Fruit fly (Drosophila melanogaster) whole organism, embryonic: ENCODE data around the gene CG15728.

Source experiments
- ATbp ChIP-seq: fragments of 200-800 bp; sonication (Bioruptor generic); optimal IDR thresholded peaks from 2 replicates; lab custom pipeline; 2017; ENCODE audit warnings: missing biosample characterization, mild to moderate bottlenecking, missing genetic modification characterization, missing genetic modification reagents
- Awh ChIP-seq: fragments of 200-800 bp; sonication (Bioruptor generic); IDR thresholded peaks from 2 replicates; pipeline ENCODE4, ENCODE4 v1.3.6; 2022; ENCODE audit warnings: missing biosample characterization, missing genetic modification characterization
- B-H1 ChIP-seq: fragments of 200-800 bp; sonication (Bioruptor generic); IDR thresholded peaks from 3 replicates; pipeline ENCODE4 v1.3.6; 2022; ENCODE audit warnings: missing biosample characterization, missing genetic modification characterization
- CG1024 ChIP-seq: fragments of 200-800 bp; sonication (Bioruptor generic); IDR thresholded peaks from 2 replicates; pipeline ENCODE4 v1.3.6; 2022; ENCODE audit warnings: missing biosample characterization, missing genetic modification characterization
- CG10979 ChIP-seq: fragments of 200-800 bp; sonication (Bioruptor generic); optimal IDR thresholded peaks from 2 replicates; lab custom pipeline; 2018; ENCODE audit warnings: missing biosample characterization, mild to moderate bottlenecking, missing genetic modification characterization, moderate library complexity
- CG11398 ChIP-seq: fragments of 200-800 bp; sonication (Bioruptor generic); optimal IDR thresholded peaks from 2 replicates; lab custom pipeline; 2016; ENCODE audit warnings: missing biosample characterization, missing genetic modification characterization
- CG11723 ChIP-seq: fragments of 200-800 bp; sonication (Bioruptor generic); optimal IDR thresholded peaks from 2 replicates; lab custom pipeline; 2017; ENCODE audit warnings: missing biosample characterization, mild to moderate bottlenecking, missing genetic modification characterization
- CG13624 ChIP-seq: fragments of 200-800 bp; sonication (Bioruptor generic); optimal IDR thresholded peaks from 2 replicates; lab custom pipeline; 2016; ENCODE audit warnings: missing biosample characterization, missing genetic modification characterization
- CG13775 ChIP-seq: fragments of 200-800 bp; sonication (Bioruptor generic); optimal IDR thresholded peaks from 3 replicates; lab custom pipeline; 2017; ENCODE audit warnings: missing biosample characterization, mild to moderate bottlenecking, missing genetic modification characterization
- CG15269 ChIP-seq: fragments of 200-800 bp; sonication (Bioruptor generic); optimal IDR thresholded peaks from 2 replicates; lab custom pipeline; 2018; ENCODE audit warnings: missing biosample characterization, mild to moderate bottlenecking, missing genetic modification characterization, moderate library complexity
- CG1529 ChIP-seq: fragments of 200-800 bp; sonication (Bioruptor generic); optimal IDR thresholded peaks from 3 replicates; lab custom pipeline; 2018; ENCODE audit warnings: missing biosample characterization, missing genetic modification characterization
- CG15479 ChIP-seq: fragments of 200-800 bp; sonication (Bioruptor generic); optimal IDR thresholded peaks from 3 replicates; lab custom pipeline; 2019; ENCODE audit warnings: missing biosample characterization, mild to moderate bottlenecking, missing genetic modification characterization, moderate library complexity
- CG16779 ChIP-seq: fragments of 200-800 bp; sonication (Bioruptor generic); IDR thresholded peaks from 2 replicates; pipeline ENCODE4 v1.3.6; 2022; ENCODE audit warnings: missing biosample characterization, missing genetic modification characterization
- CG18262 ChIP-seq: fragments of 200-800 bp; optimal IDR thresholded peaks from 3 replicates; lab custom pipeline; 2019; ENCODE audit warnings: missing biosample characterization, mild to moderate bottlenecking, missing genetic modification characterization, moderate library complexity
- CG30403 ChIP-seq: fragments of 200-800 bp; sonication (Bioruptor generic); optimal IDR thresholded peaks from 3 replicates; lab custom pipeline; 2016; ENCODE audit warnings: missing biosample characterization, missing genetic modification characterization
- CG3847 ChIP-seq: fragments of 200-800 bp; sonication (Bioruptor generic); IDR thresholded peaks from 2 replicates; pipeline ENCODE4 v1.3.6; 2022; ENCODE audit warnings: missing biosample characterization, missing genetic modification characterization
- CG4707 ChIP-seq: fragments of 200-800 bp; sonication (Bioruptor generic); optimal IDR thresholded peaks from 2 replicates; lab custom pipeline; 2018; ENCODE audit warnings: missing biosample characterization, mild to moderate bottlenecking, missing genetic modification characterization, moderate library complexity
- CG6683 ChIP-seq: fragments of 200-800 bp; sonication (Bioruptor generic); optimal IDR thresholded peaks from 2 replicates; lab custom pipeline; 2017; ENCODE audit warnings: missing biosample characterization, mild to moderate bottlenecking, missing genetic modification characterization, missing genetic modification reagents
- CG6689 ChIP-seq: fragments of 200-800 bp; sonication (Bioruptor generic); IDR thresholded peaks from 2 replicates; pipeline ENCODE4 v1.3.6; 2022; ENCODE audit warnings: missing biosample characterization, missing genetic modification characterization
- CG8765 ChIP-seq: fragments of 200-800 bp; sonication (Bioruptor generic); IDR thresholded peaks from 2 replicates; pipeline ENCODE4 v1.3.6; 2022; ENCODE audit warnings: missing biosample characterization, missing genetic modification characterization
- Chrac-16 ChIP-seq: fragments of 200-800 bp; sonication (Bioruptor generic); optimal IDR thresholded peaks from 3 replicates; lab custom pipeline; 2016; ENCODE audit warnings: missing biosample characterization, missing genetic modification characterization
- CrebB ChIP-seq: fragments of 200-800 bp; sonication (Bioruptor generic); optimal IDR thresholded peaks from 3 replicates; lab custom pipeline; 2018; ENCODE audit warnings: missing biosample characterization, mild to moderate bottlenecking, missing genetic modification characterization
- Deaf1 ChIP-seq: fragments of 200-800 bp; optimal IDR thresholded peaks from 3 replicates; lab custom pipeline; 2019; ENCODE audit warnings: missing biosample characterization, mild to moderate bottlenecking, missing genetic modification characterization, moderate library complexity
- Dfd ChIP-seq, 2 experiments: fragments of >200 bp; optimal IDR thresholded peaks; 2 replicates each; lab custom pipeline; 2017; ENCODE audit warnings: missing biosample characterization in 2 of 2, missing genetic modification characterization in 2 of 2
- E2f1 ChIP-seq: fragments of 200-800 bp; sonication (Bioruptor generic); IDR thresholded peaks from 2 replicates; pipeline ENCODE4 v1.3.6; 2022; ENCODE audit warnings: missing biosample characterization, missing genetic modification characterization
- Nf-YA ChIP-seq: fragments of 200-800 bp; sonication (Bioruptor generic); IDR thresholded peaks from 2 replicates; pipeline ENCODE4 v1.3.6; 2022; ENCODE audit warnings: missing biosample characterization, missing genetic modification characterization
- Ravus ChIP-seq: fragments of 200-800 bp; sonication (Bioruptor generic); IDR thresholded peaks from 2 replicates; pipeline ENCODE4 v1.3.6; 2022; ENCODE audit warnings: missing biosample characterization, missing genetic modification characterization
- Trl ChIP-seq, 3 experiments: fragments of >200 bp in 2 of 3; fragments of 200-800 bp in 1 of 3; sonication (Bioruptor generic) in 1 of 3; optimal IDR thresholded peaks; 2 replicates in 1 of 3; 3 replicates in 2 of 3; lab custom pipeline; 2016 to 2017; ENCODE audit warnings: missing biosample characterization in 1 of 3, missing genetic modification characterization in 1 of 3
- cato ChIP-seq: fragments of 200-800 bp; sonication (Bioruptor generic); optimal IDR thresholded peaks from 2 replicates; lab custom pipeline; 2016; ENCODE audit warnings: missing biosample characterization, missing genetic modification characterization, borderline replicate concordance
- ci ChIP-seq: fragments of 200-800 bp; sonication (Bioruptor generic); IDR thresholded peaks from 3 replicates; pipeline ENCODE4 v1.3.6; 2022; ENCODE audit warnings: missing biosample characterization, missing genetic modification characterization
- corto ChIP-seq: fragments of 200-800 bp; sonication (Bioruptor generic); optimal IDR thresholded peaks from 2 replicates; lab custom pipeline; 2016; ENCODE audit warnings: missing biosample characterization, mild to moderate bottlenecking, missing genetic modification characterization, moderate library complexity
- disco-r ChIP-seq: fragments of 200-800 bp; sonication (Bioruptor generic); optimal IDR thresholded peaks from 2 replicates; lab custom pipeline; 2016; ENCODE audit warnings: missing biosample characterization, missing genetic modification characterization
- ems ChIP-seq: fragments of 200-800 bp; sonication (Bioruptor generic); optimal IDR thresholded peaks from 3 replicates; lab custom pipeline; 2016; ENCODE audit warnings: missing biosample characterization, missing genetic modification characterization
- gce ChIP-seq: fragments of 200-800 bp; sonication (Bioruptor generic); IDR thresholded peaks from 3 replicates; pipeline ENCODE4 v1.3.6; 2022; ENCODE audit warnings: missing biosample characterization, missing genetic modification characterization
- gem ChIP-seq: fragments of 200-800 bp; sonication (Bioruptor generic); optimal IDR thresholded peaks from 2 replicates; lab custom pipeline; 2019; ENCODE audit warnings: missing biosample characterization, mild to moderate bottlenecking, missing genetic modification characterization, moderate library complexity
- gro ChIP-seq: fragments of 200-800 bp; sonication (Bioruptor generic); optimal IDR thresholded peaks from 2 replicates; lab custom pipeline; 2016; ENCODE audit warnings: missing biosample characterization, missing genetic modification characterization
- gsb-n ChIP-seq: fragments of 200-800 bp; sonication (Bioruptor generic); optimal IDR thresholded peaks from 3 replicates; lab custom pipeline; 2018; ENCODE audit warnings: missing biosample characterization, mild to moderate bottlenecking, missing genetic modification characterization
- gt ChIP-seq: fragments of 200-800 bp; sonication (Bioruptor generic); IDR thresholded peaks from 2 replicates; pipeline ENCODE4 v1.3.6; 2022; ENCODE audit warnings: missing biosample characterization, missing genetic modification characterization
- jing ChIP-seq: fragments of 200-800 bp; sonication (Bioruptor generic); optimal IDR thresholded peaks from 2 replicates; lab custom pipeline; 2018; ENCODE audit warnings: missing biosample characterization, mild to moderate bottlenecking, missing genetic modification characterization
- kay ChIP-seq: fragments of 200-800 bp; sonication (Bioruptor generic); optimal IDR thresholded peaks from 2 replicates; lab custom pipeline; 2016; ENCODE audit warnings: missing biosample characterization, missing genetic modification characterization
- klu ChIP-seq: fragments of 200-800 bp; sonication (Bioruptor generic); IDR thresholded peaks from 2 replicates; pipeline ENCODE4 v1.3.6; 2022; ENCODE audit warnings: missing biosample characterization, missing genetic modification characterization
- lbe ChIP-seq: fragments of 200-800 bp; sonication (Bioruptor generic); optimal IDR thresholded peaks from 2 replicates; lab custom pipeline; 2016; ENCODE audit warnings: missing biosample characterization, mild to moderate bottlenecking, missing genetic modification characterization
- maf-S ChIP-seq: fragments of 200-800 bp; sonication (Bioruptor generic); optimal IDR thresholded peaks from 2 replicates; lab custom pipeline; 2016; ENCODE audit warnings: missing biosample characterization, missing genetic modification characterization
- mam ChIP-seq: fragments of 200-800 bp; sonication (Bioruptor generic); optimal IDR thresholded peaks from 3 replicates; lab custom pipeline; 2016; ENCODE audit warnings: missing biosample characterization, missing genetic modification characterization
- nerfin-1 ChIP-seq: fragments of 200-800 bp; sonication (Bioruptor generic); optimal IDR thresholded peaks from 3 replicates; lab custom pipeline; 2019; ENCODE audit warnings: missing biosample characterization, mild to moderate bottlenecking, missing genetic modification characterization, moderate library complexity
- sens-2 ChIP-seq: fragments of 200-800 bp; sonication (Bioruptor generic); IDR thresholded peaks from 2 replicates; pipeline ENCODE4 v1.3.6; 2022; ENCODE audit warnings: missing biosample characterization, missing genetic modification characterization
- sisA ChIP-seq: fragments of 200-800 bp; sonication (Bioruptor generic); IDR thresholded peaks from 2 replicates; pipeline ENCODE4 v1.3.6; 2022; ENCODE audit warnings: missing biosample characterization, missing genetic modification characterization
- so ChIP-seq: fragments of 200-800 bp; sonication (Bioruptor generic); IDR thresholded peaks from 3 replicates; pipeline ENCODE4 v1.3.6; 2022; ENCODE audit warnings: missing biosample characterization, missing genetic modification characterization
- tx ChIP-seq: fragments of 200-800 bp; sonication (Bioruptor generic); optimal IDR thresholded peaks from 2 replicates; lab custom pipeline; 2016; ENCODE audit warnings: missing biosample characterization, missing genetic modification characterization
- vfl ChIP-seq: fragments of 200-800 bp; sonication (Bioruptor generic); optimal IDR thresholded peaks from 2 replicates; lab custom pipeline; 2016; ENCODE audit warnings: missing biosample characterization, missing genetic modification characterization

The CG15728 gene

dm6 chrX:12631317-12632156, 7.4 kb downstream of the CG15728 start, which contains the start of gene Tomosyn (continued):
- TF ChIP-seq gt (GFP tag; lab: Robert Waterston, UW): no peak
- TF ChIP-seq klu (GFP tag; lab: Robert Waterston, UW): peak; percentile 68; the same call in 1 of the 2 replicates
- no peak for TF ChIP-seq CG15479
- no peak for TF ChIP-seq CG1529 (GFP tag; lab: Kevin White, UChicago)
- no peak for TF ChIP-seq Deaf1 (tag; lab: Kevin White, UChicago)
- TF ChIP-seq mam (GFP tag; lab: Kevin White, UChicago): peak; percentile 32
- no peak for TF ChIP-seq gro (GFP tag; lab: Kevin White, UChicago)
- peak; percentile 59 for TF ChIP-seq CG18262
- peak; percentile 26 for TF ChIP-seq CG13775 (GFP tag; lab: Kevin White, UChicago)
- TF ChIP-seq maf-S (GFP tag; lab: Kevin White, UChicago): peak; percentile 22
- no peak for TF ChIP-seq ATbp (GFP tag; lab: Kevin White, UChicago)
- no peak for TF ChIP-seq CG11723 (GFP tag; lab: Kevin White, UChicago)
- TF ChIP-seq sisA (GFP tag; lab: Robert Waterston, UW): no peak
- TF ChIP-seq CG3847 (GFP tag; lab: Robert Waterston, UW): peak; percentile 50
- no peak for TF ChIP-seq Nf-YA (GFP tag; lab: Robert Waterston, UW)
- TF ChIP-seq CG8765: no peak
- no peak for TF ChIP-seq gsb-n (tag; lab: Kevin White, UChicago)
- TF ChIP-seq vfl (GFP tag; lab: Kevin White, UChicago): no peak
- peak; percentile 41; the same call in 2 of the 3 replicates for TF ChIP-seq ci (GFP tag; lab: Robert Waterston, UW)
- TF ChIP-seq CG15269: peak; percentile 49
- TF ChIP-seq CG16779 (GFP tag; lab: Robert Waterston, UW): no peak
- no peak for TF ChIP-seq sens-2 (GFP tag; lab: Robert Waterston, UW)
- TF ChIP-seq Ravus: no peak
- no peak for TF ChIP-seq CG4707 (GFP tag; lab: Kevin White, UChicago)
- no peak for TF ChIP-seq kay (GFP tag; lab: Kevin White, UChicago)
- TF ChIP-seq CG6683 (GFP tag; lab: Kevin White, UChicago): no peak
- peak; percentile 35 for TF ChIP-seq ems (GFP tag; lab: Kevin White, UChicago)
- TF ChIP-seq CG13624 (GFP tag; lab: Kevin White, UChicago): peak; percentile 51
- no peak for TF ChIP-seq CG11398 (GFP tag; lab: Kevin White, UChicago)
- TF ChIP-seq lbe (GFP tag; lab: Kevin White, UChicago): no peak
- no peak for TF ChIP-seq disco-r (GFP tag; lab: Kevin White, UChicago)
- peak; percentile 37 for TF ChIP-seq CG10979 (tag; lab: Kevin White, UChicago)
- TF ChIP-seq gce (GFP tag; lab: Robert Waterston, UW): no peak
- no peak for TF ChIP-seq tx (GFP tag; lab: Kevin White, UChicago)
- TF ChIP-seq E2f1 (GFP tag; lab: Robert Waterston, UW): no peak
- TF ChIP-seq Trl (optimal IDR thresholded peaks at IDR 0.05; lab: Kevin White, UChicago): no peak
- TF ChIP-seq Trl (GFP tag; optimal IDR thresholded peaks at IDR 0.05; lab: Kevin White, UChicago): peak; percentile 23
- no peak for TF ChIP-seq jing (GFP tag; lab: Kevin White, UChicago)
- peak; percentile 96 for TF ChIP-seq nerfin-1
- no peak for TF ChIP-seq cato (GFP tag; lab: Kevin White, UChicago)
- TF ChIP-seq Dfd (GFP tag; optimal IDR thresholded peaks at IDR 0.05; lab: Kevin White, UChicago): no peak
- TF ChIP-seq B-H1 (GFP tag; lab: Robert Waterston, UW): no peak
- no peak for TF ChIP-seq CG6689 (GFP tag; lab: Robert Waterston, UW)
- TF ChIP-seq corto (GFP tag; lab: Kevin White, UChicago): no peak
- TF ChIP-seq CG1024 (GFP tag; lab: Robert Waterston, UW): no peak
- TF ChIP-seq Chrac-16 (GFP tag; lab: Kevin White, UChicago): peak; percentile 7
- TF ChIP-seq gem (tag; lab: Kevin White, UChicago): peak; percentile 69
- TF ChIP-seq Awh (GFP tag; lab: Robert Waterston, UW): no peak
- TF ChIP-seq so (GFP tag; lab: Robert Waterston, UW): no peak
- peak; percentile 41 for TF ChIP-seq CG30403 (GFP tag; lab: Kevin White, UChicago)
- no peak for TF ChIP-seq CrebB (tag; lab: Kevin White, UChicago)
